Worm (Caenorhabditis elegans): Measurements from ENCODE around the gene mec-14.

DNA sequence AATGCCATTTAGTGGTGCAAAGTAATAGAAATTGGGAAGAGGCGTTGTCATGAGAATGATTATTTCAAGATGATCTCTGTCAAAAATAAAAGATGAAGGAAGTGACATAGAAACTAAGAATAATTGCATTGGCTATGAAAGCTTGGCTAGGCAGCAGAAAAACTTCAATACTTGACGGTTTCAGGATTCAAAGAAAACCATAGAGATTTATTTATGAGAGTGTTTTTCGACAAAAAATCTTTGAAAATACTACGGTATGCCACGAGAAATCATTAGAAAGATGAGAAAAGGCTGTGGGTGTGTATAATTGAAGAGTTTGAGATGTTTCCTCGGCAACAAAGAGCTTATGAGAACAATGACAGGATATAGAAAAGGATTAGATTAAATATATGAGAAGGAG, 7.3 kb downstream of the mec-14 start, which contains the start of gene F37C12.14:
- TF ChIP-seq flt-1 (GFP tag; IDR thresholded peaks at IDR 0.05), result no peak
- TF ChIP-seq ztf-23 (GFP tag; IDR thresholded peaks at IDR 0.05), result no peak
- TF ChIP-seq ztf-29 (GFP tag; IDR thresholded peaks at IDR 0.05), result no peak
- TF ChIP-seq med-1 (GFP tag; optimal IDR thresholded peaks at IDR 0.05; ENCODE audit: insufficient read depth), result no peak
